Worm (Caenorhabditis elegans) whole organism, young adult: ENCODE data around the gene srd-41.

ENCODE experiments used
- F33H1.4 ChIP-seq: fragments of 200-800 bp; sonication (Bioruptor generic); IDR thresholded peaks from 2 replicates; pipeline ENCODE4 v1.3.6; 2022; ENCODE audit warnings: missing genetic modification reagents, missing genetic modification characterization, missing compliant biosample characterization
- K11D2.4 ChIP-seq: fragments of 200-800 bp; sonication (Bioruptor generic); IDR thresholded peaks from 2 replicates; pipeline ENCODE4 v1.3.6; 2022; ENCODE audit warnings: missing genetic modification reagents, missing genetic modification characterization, missing compliant biosample characterization
- T07F8.4 ChIP-seq: sonication (generic microtip); optimal IDR thresholded peaks from 2 replicates; lab custom pipeline; 2016; ENCODE audit warnings: mild to moderate bottlenecking, missing genetic modification characterization, moderate library complexity, missing compliant biosample characterization
- Y53F4B.3 ChIP-seq: fragments of 200-800 bp; sonication (Bioruptor generic); IDR thresholded peaks from 2 replicates; pipeline ENCODE4 v1.3.6; 2022; ENCODE audit warnings: missing genetic modification reagents, missing genetic modification characterization, missing compliant biosample characterization
- Y56A3A.18 ChIP-seq: fragments of 200-800 bp; sonication (Bioruptor generic); IDR thresholded peaks from 2 replicates; pipeline ENCODE4 v1.3.6; 2022; ENCODE audit warnings: missing genetic modification reagents, missing genetic modification characterization, missing compliant biosample characterization
- Y67H2A.10 ChIP-seq: fragments of 200-800 bp; sonication (Bioruptor generic); conservative IDR thresholded peaks from 2 replicates; pipeline ENCODE4 v1.3.6; 2022; ENCODE audit warnings: missing genetic modification reagents, missing genetic modification characterization, missing compliant biosample characterization
- akir-1 ChIP-seq: fragments of 200-800 bp; sonication (Bioruptor generic); optimal IDR thresholded peaks from 2 replicates; lab custom pipeline; 2018; ENCODE audit warnings: mild to moderate bottlenecking, missing genetic modification characterization, moderate library complexity, missing compliant biosample characterization
- aptf-3 ChIP-seq: fragments of 200-800 bp; sonication (Bioruptor generic); IDR thresholded peaks from 2 replicates; pipeline ENCODE4 v1.3.6; 2022; ENCODE audit warnings: missing genetic modification characterization, missing compliant biosample characterization
- atf-7 ChIP-seq: sonication (generic microtip); optimal IDR thresholded peaks from 2 replicates; lab custom pipeline; 2017; ENCODE audit warnings: mild to moderate bottlenecking, missing genetic modification characterization, missing compliant biosample characterization
- athp-1 ChIP-seq: sonication (generic microtip); optimal IDR thresholded peaks from 2 replicates; lab custom pipeline; 2017; ENCODE audit warnings: mild to moderate bottlenecking, missing genetic modification characterization, missing compliant biosample characterization
- bed-2 ChIP-seq: fragments of 200-800 bp; sonication (Bioruptor generic); IDR thresholded peaks from 2 replicates; pipeline ENCODE4 v1.3.6; 2022; ENCODE audit warnings: missing genetic modification reagents, missing genetic modification characterization, missing compliant biosample characterization
- ceh-100 ChIP-seq: fragments of 200-800 bp; sonication (Bioruptor generic); IDR thresholded peaks from 2 replicates; pipeline ENCODE4 v1.3.6; 2022; ENCODE audit warnings: missing genetic modification reagents, missing genetic modification characterization, missing compliant biosample characterization
- ceh-27 ChIP-seq: fragments of 200-800 bp; sonication (Bioruptor generic); optimal IDR thresholded peaks from 2 replicates; lab custom pipeline; 2018; ENCODE audit warnings: mild to moderate bottlenecking, missing genetic modification characterization, moderate library complexity, missing compliant biosample characterization
- ceh-40 ChIP-seq: fragments of 200-800 bp; sonication (Bioruptor generic); IDR thresholded peaks from 2 replicates; pipeline ENCODE4 v1.3.6; 2022; ENCODE audit warnings: missing genetic modification characterization, missing compliant biosample characterization
- ceh-79 ChIP-seq: sonication (generic microtip); optimal IDR thresholded peaks from 2 replicates; lab custom pipeline; 2017; ENCODE audit warnings: mild to moderate bottlenecking, missing genetic modification characterization, missing compliant biosample characterization
- egl-44 ChIP-seq: fragments of 200-800 bp; sonication (Bioruptor generic); IDR thresholded peaks from 2 replicates; pipeline ENCODE4 v1.3.6; 2022; ENCODE audit warnings: missing genetic modification reagents, missing genetic modification characterization, missing compliant biosample characterization
- gei-17 ChIP-seq: fragments of 200-800 bp; sonication (Bioruptor generic); optimal IDR thresholded peaks from 2 replicates; lab custom pipeline; 2018; ENCODE audit warnings: mild to moderate bottlenecking, missing genetic modification characterization, missing compliant biosample characterization
- hmg-1.2 ChIP-seq: fragments of 200-800 bp; sonication (Bioruptor generic); IDR thresholded peaks from 2 replicates; pipeline ENCODE4 v1.3.6; 2022; ENCODE audit warnings: missing genetic modification reagents, missing genetic modification characterization, missing compliant biosample characterization
- hrde-1 ChIP-seq: sonication (generic microtip); optimal IDR thresholded peaks from 2 replicates; lab custom pipeline; 2016; ENCODE audit warnings: missing genetic modification characterization, mild to moderate bottlenecking, missing compliant biosample characterization, moderate library complexity, missing genotype, missing genetic modification reagents, borderline replicate concordance
- lag-1 ChIP-seq: fragments of 200-800 bp; sonication (Bioruptor generic); IDR thresholded peaks from 2 replicates; pipeline ENCODE4 v1.3.6; 2022; ENCODE audit warnings: missing genetic modification reagents, missing genetic modification characterization, missing compliant biosample characterization
- let-526 ChIP-seq: fragments of 200-800 bp; sonication (Bioruptor generic); IDR thresholded peaks from 2 replicates; pipeline ENCODE4 v1.3.6; 2022; ENCODE audit warnings: missing genetic modification reagents, missing genetic modification characterization, missing compliant biosample characterization
- let-607 ChIP-seq, 2 experiments: fragments of 200-800 bp in 1 of 2; sonication (Bioruptor generic) in 1 of 2; sonication (generic microtip) in 1 of 2; optimal IDR thresholded peaks; 2 replicates each; lab custom pipeline; 2016 to 2018; ENCODE audit warnings: mild to moderate bottlenecking in 2 of 2, missing compliant biosample characterization in 2 of 2, missing genetic modification characterization in 2 of 2, moderate library complexity in 2 of 2, missing genotype in 1 of 2
- lin-26 ChIP-seq: fragments of 200-800 bp; sonication (Bioruptor generic); IDR thresholded peaks from 2 replicates; pipeline ENCODE4 v1.3.6; 2022; ENCODE audit warnings: missing genetic modification reagents, missing genetic modification characterization, missing compliant biosample characterization
- lin-54 ChIP-seq: fragments of 200-800 bp; sonication (Bioruptor generic); optimal IDR thresholded peaks from 2 replicates; lab custom pipeline; 2018; ENCODE audit warnings: mild to moderate bottlenecking, missing genetic modification characterization, missing compliant biosample characterization
- lsl-1 ChIP-seq: fragments of 200-800 bp; sonication (Bioruptor generic); optimal IDR thresholded peaks from 2 replicates; lab custom pipeline; 2018; ENCODE audit warnings: mild to moderate bottlenecking, missing genetic modification characterization, moderate library complexity, missing compliant biosample characterization
- lsy-27 ChIP-seq: sonication (generic microtip); optimal IDR thresholded peaks from 2 replicates; lab custom pipeline; 2017; ENCODE audit warnings: missing genetic modification characterization, mild to moderate bottlenecking, missing compliant biosample characterization, antibody characterized with exemption, missing genotype, borderline replicate concordance; ENCODE audit not compliant: insufficient read depth
- mel-28 ChIP-seq: sonication (generic microtip); optimal IDR thresholded peaks from 2 replicates; lab custom pipeline; 2016; ENCODE audit warnings: borderline replicate concordance, mild to moderate bottlenecking, missing genetic modification characterization, missing compliant biosample characterization
- rcor-1 ChIP-seq: fragments of 200-800 bp; sonication (Bioruptor generic); IDR thresholded peaks from 2 replicates; pipeline ENCODE4 v1.3.6; 2022; ENCODE audit warnings: missing genetic modification reagents, missing genetic modification characterization, missing compliant biosample characterization
- repo-1 ChIP-seq: sonication (generic microtip); optimal IDR thresholded peaks from 2 replicates; lab custom pipeline; 2017; ENCODE audit warnings: mild to moderate bottlenecking, missing genetic modification characterization, missing compliant biosample characterization
- snpc-3.4 ChIP-seq: sonication (generic microtip); optimal IDR thresholded peaks from 2 replicates; lab custom pipeline; 2017; ENCODE audit warnings: missing genetic modification characterization, mild to moderate bottlenecking, missing compliant biosample characterization, antibody characterized with exemption, moderate library complexity, missing genotype, missing genetic modification reagents
- tbp1 ChIP-seq: fragments of 200-800 bp; sonication (Bioruptor generic); optimal IDR thresholded peaks from 2 replicates; lab custom pipeline; 2018; ENCODE audit warnings: mild to moderate bottlenecking, missing genetic modification characterization, missing compliant biosample characterization
- zfh-2 ChIP-seq: fragments of 200-800 bp; sonication (Bioruptor generic); conservative IDR thresholded peaks from 2 replicates; pipeline ENCODE4 v1.3.6; 2022; ENCODE audit warnings: missing genetic modification reagents, missing genetic modification characterization, missing compliant biosample characterization
- ztf-18 ChIP-seq: sonication (generic microtip); optimal IDR thresholded peaks from 2 replicates; lab custom pipeline; 2016; ENCODE audit warnings: missing genotype, mild to moderate bottlenecking, missing genetic modification characterization, missing compliant biosample characterization
- ztf-22 ChIP-seq: fragments of 200-800 bp; sonication (Bioruptor generic); optimal IDR thresholded peaks from 2 replicates; lab custom pipeline; 2018; ENCODE audit warnings: mild to moderate bottlenecking, missing genetic modification characterization, moderate library complexity, missing compliant biosample characterization
- ztf-25 ChIP-seq: fragments of 200-800 bp; sonication (Bioruptor generic); IDR thresholded peaks from 2 replicates; pipeline ENCODE4 v1.3.6; 2022; ENCODE audit warnings: missing genetic modification reagents, missing genetic modification characterization, missing compliant biosample characterization
- ztf-26 ChIP-seq: sonication (generic microtip); optimal IDR thresholded peaks from 2 replicates; lab custom pipeline; 2017; ENCODE audit warnings: missing genetic modification characterization, missing compliant biosample characterization
- ztf-3 ChIP-seq: fragments of 200-800 bp; sonication (Bioruptor generic); optimal IDR thresholded peaks from 2 replicates; lab custom pipeline; 2018; ENCODE audit warnings: mild to moderate bottlenecking, missing genetic modification characterization, missing compliant biosample characterization

Gene srd-41

DNA sequence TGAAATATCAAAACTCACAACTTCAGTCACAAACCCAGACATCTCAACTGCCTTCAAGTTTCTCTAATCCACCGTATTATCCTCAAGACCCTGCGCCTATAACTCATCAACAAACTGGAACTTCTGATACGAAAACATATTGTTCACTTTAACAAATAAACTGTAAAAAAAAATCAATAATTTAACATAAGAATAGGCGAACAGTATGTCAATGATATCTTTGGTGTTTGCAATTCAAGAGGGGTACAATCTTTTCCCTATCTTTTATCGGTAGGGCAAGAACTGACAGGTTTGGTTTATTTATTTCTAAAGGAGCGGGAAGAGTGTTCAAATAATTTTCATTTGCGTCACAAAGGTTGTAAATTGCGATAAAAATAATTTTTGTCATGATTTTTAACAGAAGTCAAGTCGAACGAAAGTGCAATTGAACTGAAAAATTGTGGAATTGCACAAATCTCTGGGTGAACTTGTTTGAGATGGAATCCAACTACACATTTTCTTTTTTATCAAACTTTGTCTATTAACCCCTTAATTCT, 36.5 kb downstream of the srd-41 start (continued):
- TF ChIP-seq hrde-1 (tag; lab: Kevin White, UChicago) (peak; percentile 51), lsl-1 (GFP tag; lab: Kevin White, UChicago) (no peak), ceh-100 (peak; percentile 74), lin-26 (GFP tag; lab: Robert Waterston, UW) (peak; percentile 73), repo-1 (tag; lab: Kevin White, UChicago) (peak; percentile 99), zfh-2 (GFP tag; lab: Robert Waterston, UW) (no peak), lsy-27 (no peak), athp-1 (tag; lab: Kevin White, UChicago) (peak; percentile 46), bed-2 (GFP tag; lab: Robert Waterston, UW) (peak; percentile 29; the same call in 1 of the 2 replicates), let-607 (tag; optimal IDR thresholded peaks at IDR 0.05; lab: Kevin White, UChicago) (peak; percentile 76 to 93), K11D2.4 (GFP tag; lab: Robert Waterston, UW) (peak; percentile 98), egl-44 (GFP tag; lab: Robert Waterston, UW) (peak; percentile 87), aptf-3 (no peak), tbp1 (GFP tag; lab: Kevin White, UChicago) (peak; percentile 80), gei-17 (peak; percentile 97), T07F8.4 (tag; lab: Kevin White, UChicago) (peak; percentile 85), ztf-22 (GFP tag; lab: Kevin White, UChicago) (peak; percentile 67), let-526 (GFP tag; lab: Robert Waterston, UW) (peak; percentile 81), mel-28 (tag; lab: Kevin White, UChicago) (peak; percentile 81), lin-54 (GFP tag; lab: Kevin White, UChicago) (peak; percentile 88), lag-1 (GFP tag; lab: Robert Waterston, UW) (peak; percentile 84; the same call in 1 of the 2 replicates), rcor-1 (GFP tag; lab: Robert Waterston, UW) (peak; percentile 94), ztf-26 (tag; lab: Kevin White, UChicago) (peak; percentile 99), snpc-3.4 (peak; percentile 36), ztf-25 (GFP tag; lab: Robert Waterston, UW) (no peak), ceh-40 (GFP tag; lab: Robert Waterston, UW) (0 out of 2 replicates have a peak, but pooled peaks have one; percentile 28), akir-1 (GFP tag; lab: Kevin White, UChicago) (peak; percentile 70), atf-7 (tag; lab: Kevin White, UChicago) (peak; percentile 98), ztf-18 (peak; percentile 79), ceh-27 (GFP tag; lab: Kevin White, UChicago) (peak; percentile 98), Y67H2A.10 (GFP tag; lab: Robert Waterston, UW) (no peak), Y53F4B.3 (GFP tag; lab: Robert Waterston, UW) (no peak), F33H1.4 (no peak), ceh-79 (tag; lab: Kevin White, UChicago) (peak; percentile 86), ztf-3 (GFP tag; lab: Kevin White, UChicago) (peak; percentile 88), Y56A3A.18 (GFP tag; lab: Robert Waterston, UW) (peak; percentile 98)
- TF ChIP-seq, all 124 proteins: peak for 82

DNA sequence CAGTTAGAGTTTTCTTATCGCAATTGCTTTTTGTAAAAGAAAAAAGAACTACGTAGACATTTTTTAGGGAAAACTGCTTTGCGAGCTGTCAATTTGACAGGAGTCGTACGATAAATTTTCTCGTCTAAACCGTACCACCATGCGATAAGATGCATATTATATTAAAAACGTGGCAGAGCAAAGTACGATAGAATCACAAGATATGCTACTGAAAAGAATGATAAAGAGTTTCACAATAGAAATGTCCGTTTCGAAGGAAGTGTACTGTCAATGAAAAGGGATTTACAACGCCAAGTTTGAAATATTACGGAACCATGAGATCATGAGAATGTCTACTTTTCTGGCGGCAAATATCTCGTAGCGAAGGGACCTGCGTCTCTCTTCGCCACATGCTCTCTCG, 38.3 kb downstream of the srd-41 start, which contains the start of gene F19H6.5:
TSS of gene F19H6.5 (minus strand) at position 101 of the 400 bp plus-strand sequence.
- no peak for TF ChIP-seq lin-26 (GFP tag; lab: Robert Waterston, UW)
- peak; percentile 27; the same call in 1 of the 2 replicates for TF ChIP-seq hmg-1.2 (GFP tag; lab: Robert Waterston, UW)
